Worm (Caenorhabditis elegans) whole organism, L3 larva: ENCODE results near the gene exc-13.

Experiments
- ama-1 ChIP-seq: fragments of 150-350 bp; optimal IDR thresholded peaks from 2 replicates; lab custom pipeline; 2018
- ceh-82 ChIP-seq: fragments of 150-350 bp; optimal IDR thresholded peaks from 2 replicates; lab custom pipeline; 2014; ENCODE audit warnings: missing biosample characterization, missing genetic modification characterization
- lin-39 ChIP-seq: fragments of 150-350 bp; optimal IDR thresholded peaks from 2 replicates; lab custom pipeline; 2018; ENCODE audit warnings: missing biosample characterization, missing genetic modification reagents, missing genetic modification characterization
- lsy-12 ChIP-seq: sonication (generic microtip); optimal IDR thresholded peaks from 2 replicates; lab custom pipeline; 2016; ENCODE audit warnings: mild to moderate bottlenecking, missing genetic modification characterization, missing compliant biosample characterization
- mdl-1 ChIP-seq: fragments of 150-350 bp; optimal IDR thresholded peaks from 2 replicates; lab custom pipeline; 2014; ENCODE audit warnings: missing biosample characterization, missing genetic modification characterization
- nhr-23 ChIP-seq: fragments of 150-350 bp; optimal IDR thresholded peaks from 2 replicates; lab custom pipeline; 2014; ENCODE audit warnings: missing biosample characterization, missing genetic modification reagents, missing genetic modification characterization
- nhr-237 ChIP-seq: fragments of 150-350 bp; optimal IDR thresholded peaks from 2 replicates; lab custom pipeline; 2014; ENCODE audit warnings: missing biosample characterization, missing genetic modification characterization
- sea-2 ChIP-seq: fragments of 150-350 bp; sonication (generic microtip); optimal IDR thresholded peaks from 4 replicates; lab custom pipeline; 2014; ENCODE audit warnings: missing biosample characterization, missing genetic modification reagents, missing genetic modification characterization
- tbx-2 ChIP-seq: sonication (generic microtip); optimal IDR thresholded peaks from 2 replicates; lab custom pipeline; 2016; ENCODE audit warnings: mild to moderate bottlenecking, missing genetic modification characterization, missing compliant biosample characterization

ce11 chrV:7413107-7413774, 48.2 kb downstream of the exc-13 start, which contains the start of gene F18E3.11:
- TF ChIP-seq nhr-237 (tag; lab: Kevin White, UChicago) (no peak), tbx-2 (tag; lab: Kevin White, UChicago) (no peak), mdl-1 (tag; lab: Kevin White, UChicago) (no peak), sea-2 (GFP tag; lab: Kevin White, UChicago) (no peak), nhr-23 (tag; lab: Kevin White, UChicago) (peak; percentile 71), lin-39 (no peak), ceh-82 (tag; lab: Kevin White, UChicago) (no peak), ama-1 (lab: Kevin White, UChicago) (peak; percentile 84), lsy-12 (tag; lab: Kevin White, UChicago) (no peak)
